2 worm cellular contexts compared by ENCODE assay signal in genomic region chrV:15547727-15548126, ce11.
TF ChIP-seq lines count a peak whose summit lies in the region.

No protein-coding gene starts in this region.

TF ChIP-seq in whole organism, L4 larva, 104 proteins besides CTCF, POLR2A, EP300 and RAD21 (continued from another document):
- TF ChIP-seq nhr-111 (GFP tag; optimal IDR thresholded peaks at IDR 0.05; lab: Kevin White, UChicago) (peak; percentile 28), ZK546.5 (tag; optimal IDR thresholded peaks at IDR 0.05; lab: Kevin White, UChicago) (no peak), duxl-1 (tag; optimal IDR thresholded peaks at IDR 0.05; lab: Kevin White, UChicago; ENCODE audit: poor library complexity) (peak; percentile 43), pha-4 (GFP tag; IDR thresholded peaks at IDR 0.05; lab: Robert Waterston, UW) (peak; percentile 67), pha-4 (tag; optimal IDR thresholded peaks at IDR 0.05; lab: Kevin White, UChicago) (no peak), ZK337.2 (GFP tag; IDR thresholded peaks at IDR 0.05; lab: Robert Waterston, UW) (0 out of 2 replicates have a peak, but pooled peaks have one; percentile 29), ceh-82 (tag; optimal IDR thresholded peaks at IDR 0.05; lab: Kevin White, UChicago) (no peak), unc-39 (tag; optimal IDR thresholded peaks at IDR 0.05; lab: Kevin White, UChicago) (no peak), lim-7 (GFP tag; IDR thresholded peaks at IDR 0.05; lab: Robert Waterston, UW) (peak; percentile 93), dmd-8 (GFP tag; IDR thresholded peaks at IDR 0.05; lab: Robert Waterston, UW) (peak; percentile 76; the same call in 1 of the 2 replicates), nhr-41 (GFP tag; IDR thresholded peaks at IDR 0.05; lab: Robert Waterston, UW) (0 out of 2 replicates have a peak, but pooled peaks have one; percentile 29), nhr-76 (tag; optimal IDR thresholded peaks at IDR 0.05; lab: Kevin White, UChicago) (no peak), sdz-12 (GFP tag; optimal IDR thresholded peaks at IDR 0.05; lab: Kevin White, UChicago) (peak; percentile 66), arid-1 (GFP tag; conservative IDR thresholded peaks at IDR 0.05; lab: Robert Waterston, UW) (peak; percentile 81), zip-11 (GFP tag; IDR thresholded peaks at IDR 0.05; lab: Robert Waterston, UW) (no peak), lir-3 (tag; optimal IDR thresholded peaks at IDR 0.05; lab: Kevin White, UChicago) (peak; percentile 23), lin-1 (GFP tag; IDR thresholded peaks at IDR 0.05; lab: Robert Waterston, UW) (peak; percentile 55; the same call in 1 of the 2 replicates), aha-1 (tag; lab: Kevin White, UChicago) (no peak), gei-8 (GFP tag; optimal IDR thresholded peaks at IDR 0.05; lab: Kevin White, UChicago) (peak; percentile 53), ceh-44 (GFP tag; IDR thresholded peaks at IDR 0.05; lab: Robert Waterston, UW) (peak; percentile 77; the same call in 1 of the 2 replicates), Y105C5A.15 (GFP tag; IDR thresholded peaks at IDR 0.05; lab: Robert Waterston, UW) (0 out of 2 replicates have a peak, but pooled peaks have one; percentile 49), T26A8.4 (GFP tag; IDR thresholded peaks at IDR 0.05; lab: Robert Waterston, UW) (peak; percentile 41), dmd-6 (GFP tag; IDR thresholded peaks at IDR 0.05; lab: Robert Waterston, UW) (peak; percentile 39), vab-7 (GFP tag; IDR thresholded peaks at IDR 0.05; lab: Robert Waterston, UW) (peak; percentile 85), spr-3 (GFP tag; optimal IDR thresholded peaks at IDR 0.05; lab: Kevin White, UChicago) (peak; percentile 13), nhr-48 (tag; optimal IDR thresholded peaks at IDR 0.05; lab: Kevin White, UChicago) (peak; percentile 2), dmd-9 (GFP tag; IDR thresholded peaks at IDR 0.05; lab: Robert Waterston, UW) (no peak), snpc-1.2 (GFP tag; IDR thresholded peaks at IDR 0.05; lab: Robert Waterston, UW) (peak; percentile 79), lin-38 (GFP tag; IDR thresholded peaks at IDR 0.05; lab: Robert Waterston, UW) (peak; percentile 66)

TF ChIP-seq in whole organism, young adult, 124 proteins besides CTCF, POLR2A, EP300 and RAD21 (continued from another document):
- TF ChIP-seq snpc-4 (GFP tag; optimal IDR thresholded peaks at IDR 0.05; lab: Kevin White, UChicago): peak; percentile 50
- TF ChIP-seq snpc-4 (tag; optimal IDR thresholded peaks at IDR 0.05; lab: Kevin White, UChicago): peak in 1 of 4 experiments; percentile 43
- peak; percentile 7 for TF ChIP-seq mes-4 (tag; optimal IDR thresholded peaks at IDR 0.05; lab: Kevin White, UChicago)
- no peak for TF ChIP-seq somi-1 (GFP tag; optimal IDR thresholded peaks at IDR 0.05; lab: Kevin White, UChicago)
- TF ChIP-seq nfya-2 (GFP tag; IDR thresholded peaks at IDR 0.05; lab: Robert Waterston, UW): no peak
- no peak for TF ChIP-seq lin-40 (tag; optimal IDR thresholded peaks at IDR 0.05; lab: Kevin White, UChicago)
- no peak; the same call in 1 of the 2 replicates for TF ChIP-seq ceh-40 (GFP tag; IDR thresholded peaks at IDR 0.05; lab: Robert Waterston, UW)
- TF ChIP-seq let-607 (tag; optimal IDR thresholded peaks at IDR 0.05; lab: Kevin White, UChicago): peak in 1 of 2 experiments; percentile 20
- no peak for TF ChIP-seq dpff-1 (tag; optimal IDR thresholded peaks at IDR 0.05; lab: Kevin White, UChicago)
- peak; percentile 49 for TF ChIP-seq nhr-179 (tag; optimal IDR thresholded peaks at IDR 0.05; lab: Kevin White, UChicago)
- TF ChIP-seq C06A6.2 (GFP tag; conservative IDR thresholded peaks at IDR 0.05; lab: Robert Waterston, UW): no peak
- TF ChIP-seq nhr-120 (GFP tag; IDR thresholded peaks at IDR 0.05; lab: Robert Waterston, UW): 0 out of 2 replicates have a peak, but pooled peaks have one; percentile 67
- no peak for TF ChIP-seq ekl-4 (GFP tag; IDR thresholded peaks at IDR 0.05; lab: Robert Waterston, UW)
- peak; percentile 22 for TF ChIP-seq mxl-1 (tag; optimal IDR thresholded peaks at IDR 0.05; lab: Kevin White, UChicago)
- no peak for TF ChIP-seq hlh-12 (tag; optimal IDR thresholded peaks at IDR 0.05; lab: Kevin White, UChicago)
- TF ChIP-seq ccch-3 (GFP tag; optimal IDR thresholded peaks at IDR 0.05; lab: Kevin White, UChicago): no peak
- no peak for TF ChIP-seq F55B11.4 (tag; optimal IDR thresholded peaks at IDR 0.05; lab: Kevin White, UChicago; ENCODE audit: borderline replicate concordance, insufficient read depth)
- no peak for TF ChIP-seq K11D2.4 (GFP tag; IDR thresholded peaks at IDR 0.05; lab: Robert Waterston, UW)
- no peak for TF ChIP-seq T07F8.4 (tag; optimal IDR thresholded peaks at IDR 0.05; lab: Kevin White, UChicago)
- no peak for TF ChIP-seq sea-2 (GFP tag; IDR thresholded peaks at IDR 0.05; lab: Robert Waterston, UW)
- TF ChIP-seq atf-7 (tag; optimal IDR thresholded peaks at IDR 0.05; lab: Kevin White, UChicago): peak; percentile 46
- TF ChIP-seq attf-3 (GFP tag; conservative IDR thresholded peaks at IDR 0.05; lab: Robert Waterston, UW): no peak
- no peak for TF ChIP-seq Y67H2A.10 (GFP tag; conservative IDR thresholded peaks at IDR 0.05; lab: Robert Waterston, UW)
- TF ChIP-seq let-526 (GFP tag; IDR thresholded peaks at IDR 0.05; lab: Robert Waterston, UW): no peak
- no peak for TF ChIP-seq F57C9.4 (tag; optimal IDR thresholded peaks at IDR 0.05; lab: Kevin White, UChicago)
- no peak for TF ChIP-seq F39B2.1 (GFP tag; IDR thresholded peaks at IDR 0.05; lab: Robert Waterston, UW)
- 0 out of 2 replicates have a peak, but pooled peaks have one; percentile 56 for TF ChIP-seq ztf-25 (GFP tag; IDR thresholded peaks at IDR 0.05; lab: Robert Waterston, UW)
- peak; percentile 23 for TF ChIP-seq ztf-26 (tag; optimal IDR thresholded peaks at IDR 0.05; lab: Kevin White, UChicago)
- TF ChIP-seq egrh-3 (GFP tag; IDR thresholded peaks at IDR 0.05; lab: Robert Waterston, UW): no peak
- TF ChIP-seq B0261.1 (tag; optimal IDR thresholded peaks at IDR 0.05; lab: Kevin White, UChicago): peak; percentile 90
- no peak for TF ChIP-seq tlf-1 (GFP tag; optimal IDR thresholded peaks at IDR 0.05; lab: Kevin White, UChicago)
- no peak for TF ChIP-seq nfyb-1 (GFP tag; IDR thresholded peaks at IDR 0.05; lab: Robert Waterston, UW)
- peak; percentile 76 for TF ChIP-seq die-1 (tag; optimal IDR thresholded peaks at IDR 0.05; lab: Kevin White, UChicago)
- TF ChIP-seq repo-1 (tag; optimal IDR thresholded peaks at IDR 0.05; lab: Kevin White, UChicago): peak; percentile 36
- 0 out of 2 replicates have a peak, but pooled peaks have one; percentile 40 for TF ChIP-seq egl-44 (GFP tag; IDR thresholded peaks at IDR 0.05; lab: Robert Waterston, UW)
- no peak for TF ChIP-seq nhr-27 (tag; optimal IDR thresholded peaks at IDR 0.05; lab: Kevin White, UChicago)
- TF ChIP-seq aptf-2 (GFP tag; conservative IDR thresholded peaks at IDR 0.05; lab: Robert Waterston, UW): no peak
- no peak for TF ChIP-seq unc-130 (GFP tag; optimal IDR thresholded peaks at IDR 0.05; lab: Kevin White, UChicago)
- no peak for TF ChIP-seq F33H1.4 (GFP tag; IDR thresholded peaks at IDR 0.05; lab: Robert Waterston, UW)
- no peak for TF ChIP-seq tbx-9 (tag; optimal IDR thresholded peaks at IDR 0.05; lab: Kevin White, UChicago; ENCODE audit: borderline replicate concordance)
- peak; percentile 12 for TF ChIP-seq athp-1 (tag; optimal IDR thresholded peaks at IDR 0.05; lab: Kevin White, UChicago)
- no peak for TF ChIP-seq ztf-22 (GFP tag; optimal IDR thresholded peaks at IDR 0.05; lab: Kevin White, UChicago)
- no peak for TF ChIP-seq ztf-28 (GFP tag; IDR thresholded peaks at IDR 0.05; lab: Robert Waterston, UW)
- TF ChIP-seq ama-1 (optimal IDR thresholded peaks at IDR 0.05; lab: Kevin White, UChicago): no peak
- peak in 1 of 2 experiments; percentile 43 for TF ChIP-seq ama-1 (GFP tag; optimal IDR thresholded peaks at IDR 0.05; lab: Kevin White, UChicago)
- TF ChIP-seq hmg-20 (GFP tag; IDR thresholded peaks at IDR 0.05; lab: Robert Waterston, UW): no peak
- no peak; the same call in 1 of the 2 replicates for TF ChIP-seq hmg-1.2 (GFP tag; IDR thresholded peaks at IDR 0.05; lab: Robert Waterston, UW)
- no peak for TF ChIP-seq C17E4.6 (GFP tag; IDR thresholded peaks at IDR 0.05; lab: Robert Waterston, UW)
- no peak for TF ChIP-seq snpc-1.1 (tag; optimal IDR thresholded peaks at IDR 0.05; lab: Kevin White, UChicago; ENCODE audit: insufficient read depth)
- TF ChIP-seq ets-4 (GFP tag; optimal IDR thresholded peaks at IDR 0.05; lab: Kevin White, UChicago): no peak
- peak; percentile 16 for TF ChIP-seq snpc-1.3 (tag; optimal IDR thresholded peaks at IDR 0.05; lab: Kevin White, UChicago; ENCODE audit: insufficient read depth)
- no peak for TF ChIP-seq zfh-2 (GFP tag; conservative IDR thresholded peaks at IDR 0.05; lab: Robert Waterston, UW)
- 0 out of 2 replicates have a peak, but pooled peaks have one; percentile 49 for TF ChIP-seq Y95B8A.8 (GFP tag; IDR thresholded peaks at IDR 0.05; lab: Robert Waterston, UW)
- no peak for TF ChIP-seq Y53F4B.3 (GFP tag; IDR thresholded peaks at IDR 0.05; lab: Robert Waterston, UW)
- TF ChIP-seq egl-18 (GFP tag; IDR thresholded peaks at IDR 0.05; lab: Robert Waterston, UW): no peak
- peak; percentile 62 for TF ChIP-seq F49E8.2 (tag; optimal IDR thresholded peaks at IDR 0.05; lab: Kevin White, UChicago; ENCODE audit: insufficient read depth)
- TF ChIP-seq cebp-1 (GFP tag; IDR thresholded peaks at IDR 0.05; lab: Robert Waterston, UW): no peak
- peak; percentile 33 for TF ChIP-seq cebp-1 (tag; optimal IDR thresholded peaks at IDR 0.05; lab: Kevin White, UChicago)
- no peak for TF ChIP-seq lin-35 (GFP tag; optimal IDR thresholded peaks at IDR 0.05; lab: Kevin White, UChicago)
- 0 out of 2 replicates have a peak, but pooled peaks have one; percentile 56 for TF ChIP-seq pbrm-1 (GFP tag; IDR thresholded peaks at IDR 0.05; lab: Robert Waterston, UW)
- TF ChIP-seq fkh-3 (tag; optimal IDR thresholded peaks at IDR 0.05; lab: Kevin White, UChicago): peak; percentile 73
- peak; percentile 46 for TF ChIP-seq madf-10 (tag; optimal IDR thresholded peaks at IDR 0.05; lab: Kevin White, UChicago)
- no peak for TF ChIP-seq lir-1 (GFP tag; conservative IDR thresholded peaks at IDR 0.05; lab: Robert Waterston, UW)
- peak; percentile 95 for TF ChIP-seq tbp1 (GFP tag; optimal IDR thresholded peaks at IDR 0.05; lab: Kevin White, UChicago)
- TF ChIP-seq madf-6 (GFP tag; IDR thresholded peaks at IDR 0.05; lab: Robert Waterston, UW): peak; percentile 64
- TF ChIP-seq gei-17 (GFP tag; optimal IDR thresholded peaks at IDR 0.05; lab: Kevin White, UChicago): no peak
- peak; percentile 68 for TF ChIP-seq nhr-90 (tag; optimal IDR thresholded peaks at IDR 0.05; lab: Kevin White, UChicago)
- TF ChIP-seq nhr-80 (tag; optimal IDR thresholded peaks at IDR 0.05; lab: Kevin White, UChicago): peak; percentile 22
- no peak for TF ChIP-seq ztf-3 (GFP tag; optimal IDR thresholded peaks at IDR 0.05; lab: Kevin White, UChicago)
- 0 out of 2 replicates have a peak, but pooled peaks have one; percentile 71 for TF ChIP-seq cebp-2 (GFP tag; IDR thresholded peaks at IDR 0.05; lab: Robert Waterston, UW)
- TF ChIP-seq mel-28 (tag; optimal IDR thresholded peaks at IDR 0.05; lab: Kevin White, UChicago; ENCODE audit: borderline replicate concordance): no peak
- TF ChIP-seq D2030.7 (GFP tag; IDR thresholded peaks at IDR 0.05; lab: Robert Waterston, UW): peak; percentile 36; the same call in 1 of the 2 replicates
- peak; percentile 15 for TF ChIP-seq ceh-27 (GFP tag; optimal IDR thresholded peaks at IDR 0.05; lab: Kevin White, UChicago)
- no peak for TF ChIP-seq ztf-6 (GFP tag; IDR thresholded peaks at IDR 0.05; lab: Robert Waterston, UW)
- peak; percentile 58 for TF ChIP-seq snpc-3.4 (tag; optimal IDR thresholded peaks at IDR 0.05; lab: Kevin White, UChicago)
- no peak for TF ChIP-seq F52B5.7 (tag; optimal IDR thresholded peaks at IDR 0.05; lab: Kevin White, UChicago)
- TF ChIP-seq lin-54 (GFP tag; optimal IDR thresholded peaks at IDR 0.05; lab: Kevin White, UChicago): peak; percentile 7
- TF ChIP-seq ceh-58 (GFP tag; IDR thresholded peaks at IDR 0.05; lab: Robert Waterston, UW): no peak
- no peak for TF ChIP-seq hrde-1 (tag; optimal IDR thresholded peaks at IDR 0.05; lab: Kevin White, UChicago; ENCODE audit: borderline replicate concordance)
- TF ChIP-seq ZK185.1 (tag; optimal IDR thresholded peaks at IDR 0.05; lab: Kevin White, UChicago; ENCODE audit: poor library complexity, severe bottlenecking): peak; percentile 54
- no peak for TF ChIP-seq akir-1 (GFP tag; optimal IDR thresholded peaks at IDR 0.05; lab: Kevin White, UChicago)
- no peak for TF ChIP-seq B0035.1 (tag; optimal IDR thresholded peaks at IDR 0.05; lab: Kevin White, UChicago)
- no peak for TF ChIP-seq bed-1 (GFP tag; IDR thresholded peaks at IDR 0.05; lab: Robert Waterston, UW)
